Worm (Caenorhabditis elegans) whole organism, mixed stage, embryonic: ENCODE data around the gene T07F12.4.

Experiments
- M03D4.4 ChIP-seq: sonication (generic microtip); optimal IDR thresholded peaks from 2 replicates; lab custom pipeline; 2017; ENCODE audit warnings: mild to moderate bottlenecking, missing genetic modification characterization, missing compliant biosample characterization
- bed-3 ChIP-seq: fragments of 200-800 bp; sonication (Bioruptor generic); optimal IDR thresholded peaks from 3 replicates; lab custom pipeline; 2018; ENCODE audit warnings: mild to moderate bottlenecking, missing genetic modification characterization, moderate library complexity, missing compliant biosample characterization
- blmp-1 ChIP-seq: fragments of 150-350 bp; optimal IDR thresholded peaks from 2 replicates; lab custom pipeline; 2014; ENCODE audit warnings: missing biosample characterization, missing genetic modification characterization
- ceh-39 ChIP-seq: fragments of 150-350 bp; optimal IDR thresholded peaks from 2 replicates; lab custom pipeline; 2014; ENCODE audit warnings: missing biosample characterization, missing genetic modification characterization
- ceh-43 ChIP-seq: fragments of 200-800 bp; sonication (Bioruptor generic); optimal IDR thresholded peaks from 2 replicates; lab custom pipeline; 2018; ENCODE audit warnings: mild to moderate bottlenecking, missing genetic modification characterization, moderate library complexity, missing compliant biosample characterization
- ceh-83 ChIP-seq: fragments of 200-800 bp; sonication (Bioruptor generic); optimal IDR thresholded peaks from 2 replicates; lab custom pipeline; 2018; ENCODE audit warnings: mild to moderate bottlenecking, missing genetic modification characterization, missing compliant biosample characterization
- ces-1 ChIP-seq: fragments of 150-350 bp; optimal IDR thresholded peaks from 2 replicates; lab custom pipeline; 2014; ENCODE audit warnings: missing biosample characterization, missing genetic modification reagents, missing genetic modification characterization
- cnd-1 ChIP-seq: fragments of 200-800 bp; sonication (Bioruptor generic); optimal IDR thresholded peaks from 2 replicates; lab custom pipeline; 2018; ENCODE audit warnings: mild to moderate bottlenecking, missing genetic modification characterization, missing compliant biosample characterization
- drap-1 ChIP-seq: fragments of 200-800 bp; sonication (Bioruptor generic); optimal IDR thresholded peaks from 3 replicates; lab custom pipeline; 2018; ENCODE audit warnings: mild to moderate bottlenecking, missing genetic modification characterization, missing compliant biosample characterization
- elt-1 ChIP-seq: sonication (generic microtip); optimal IDR thresholded peaks from 2 replicates; lab custom pipeline; 2017; ENCODE audit warnings: missing genetic modification characterization, mild to moderate bottlenecking, missing compliant biosample characterization, antibody characterized with exemption, moderate library complexity, borderline replicate concordance; ENCODE audit not compliant: insufficient read depth
- elt-3 ChIP-seq: fragments of 150-350 bp; optimal IDR thresholded peaks from 2 replicates; lab custom pipeline; 2014; ENCODE audit warnings: missing biosample characterization, missing genetic modification characterization
- flh-1 ChIP-seq: fragments of 200-800 bp; sonication (Bioruptor generic); optimal IDR thresholded peaks from 2 replicates; lab custom pipeline; 2018; ENCODE audit warnings: mild to moderate bottlenecking, missing genetic modification characterization, moderate library complexity, missing compliant biosample characterization
- ham-2 ChIP-seq: fragments of 200-800 bp; sonication (Bioruptor generic); optimal IDR thresholded peaks from 2 replicates; lab custom pipeline; 2018; ENCODE audit warnings: mild to moderate bottlenecking, missing genetic modification characterization, missing compliant biosample characterization
- hlh-1 ChIP-seq: fragments of 150-350 bp; optimal IDR thresholded peaks from 2 replicates; lab custom pipeline; 2014; ENCODE audit warnings: missing biosample characterization, missing genetic modification reagents, missing genetic modification characterization
- lin-13 ChIP-seq: fragments of 150-350 bp; optimal IDR thresholded peaks from 2 replicates; lab custom pipeline; 2014; ENCODE audit warnings: missing biosample characterization, missing genetic modification characterization
- lin-32 ChIP-seq: fragments of 200-800 bp; sonication (Bioruptor generic); optimal IDR thresholded peaks from 2 replicates; lab custom pipeline; 2018; ENCODE audit warnings: mild to moderate bottlenecking, missing genetic modification characterization, missing compliant biosample characterization
- lsy-2 ChIP-seq: fragments of 150-350 bp; optimal IDR thresholded peaks from 2 replicates; lab custom pipeline; 2014; ENCODE audit warnings: missing biosample characterization, missing genetic modification characterization
- mls-2 ChIP-seq: sonication (generic microtip); optimal IDR thresholded peaks from 2 replicates; lab custom pipeline; 2016; ENCODE audit warnings: mild to moderate bottlenecking, missing genetic modification characterization, moderate library complexity, missing compliant biosample characterization
- nhr-12 ChIP-seq: fragments of 150-350 bp; optimal IDR thresholded peaks from 2 replicates; lab custom pipeline; 2014; ENCODE audit warnings: missing biosample characterization, missing genetic modification characterization
- nhr-2 ChIP-seq: fragments of 150-350 bp; optimal IDR thresholded peaks from 2 replicates; lab custom pipeline; 2014; ENCODE audit warnings: missing biosample characterization, missing genetic modification characterization
- nhr-237 ChIP-seq: fragments of 150-350 bp; optimal IDR thresholded peaks from 2 replicates; lab custom pipeline; 2014; ENCODE audit warnings: missing biosample characterization, missing genetic modification characterization
- nhr-28 ChIP-seq: fragments of 150-350 bp; optimal IDR thresholded peaks from 2 replicates; lab custom pipeline; 2014; ENCODE audit warnings: missing biosample characterization, missing genetic modification characterization
- nhr-76 ChIP-seq: sonication (generic microtip); optimal IDR thresholded peaks from 2 replicates; lab custom pipeline; 2017; ENCODE audit warnings: missing biosample characterization, missing genetic modification characterization
- pha-4 ChIP-seq: fragments of 150-350 bp; optimal IDR thresholded peaks from 2 replicates; lab custom pipeline; 2018; ENCODE audit warnings: missing biosample characterization, missing genetic modification reagents, missing genetic modification characterization
- sem-2 ChIP-seq: fragments of 200-800 bp; sonication (Bioruptor generic); optimal IDR thresholded peaks from 2 replicates; lab custom pipeline; 2018; ENCODE audit warnings: mild to moderate bottlenecking, missing genetic modification characterization, missing compliant biosample characterization
- snpc-4 ChIP-seq: fragments of 150-350 bp; optimal IDR thresholded peaks from 2 replicates; lab custom pipeline; 2014; ENCODE audit warnings: missing biosample characterization, missing genetic modification characterization
- sptf-1 ChIP-seq: sonication (generic microtip); optimal IDR thresholded peaks from 2 replicates; lab custom pipeline; 2017; ENCODE audit warnings: mild to moderate bottlenecking, missing genetic modification characterization, moderate library complexity, missing compliant biosample characterization
- tbx-8 ChIP-seq: fragments of 200-800 bp; sonication (Bioruptor generic); optimal IDR thresholded peaks from 2 replicates; lab custom pipeline; 2018; ENCODE audit warnings: mild to moderate bottlenecking, missing genetic modification characterization, moderate library complexity, missing compliant biosample characterization
- unc-120 ChIP-seq: sonication (generic microtip); optimal IDR thresholded peaks from 2 replicates; lab custom pipeline; 2017; ENCODE audit warnings: missing genetic modification characterization, missing compliant biosample characterization; ENCODE audit not compliant: poor library complexity, severe bottlenecking
- unc-39 ChIP-seq: fragments of 150-350 bp; optimal IDR thresholded peaks from 2 replicates; lab custom pipeline; 2014; ENCODE audit warnings: missing biosample characterization, missing genetic modification characterization
- unc-62 ChIP-seq: fragments of 150-350 bp; optimal IDR thresholded peaks from 2 replicates; lab custom pipeline; 2014; ENCODE audit warnings: missing biosample characterization, missing genetic modification reagents, missing genetic modification characterization
- zip-8 ChIP-seq: fragments of 150-350 bp; optimal IDR thresholded peaks from 2 replicates; lab custom pipeline; 2014; ENCODE audit warnings: missing biosample characterization, missing genetic modification characterization
- ztf-11 ChIP-seq: fragments of 150-350 bp; optimal IDR thresholded peaks from 2 replicates; lab custom pipeline; 2014; ENCODE audit warnings: missing biosample characterization, missing genetic modification characterization

Gene T07F12.4

ce11 chrX:4900685-4901084 is at the start of gene T07F12.4:
TSS of gene T07F12.4 (minus strand) at chrX:4900814.
- no peak for TF ChIP-seq lsy-2 (tag; lab: Kevin White, UChicago)
- TF ChIP-seq hlh-1 (tag; lab: Kevin White, UChicago): no peak
- TF ChIP-seq cnd-1 (tag; lab: Kevin White, UChicago): no peak
- TF ChIP-seq nhr-2 (tag; lab: Kevin White, UChicago): no peak
- TF ChIP-seq nhr-28: no peak
- TF ChIP-seq flh-1: no peak
- no peak for TF ChIP-seq nhr-76 (tag; lab: Kevin White, UChicago)
- no peak for TF ChIP-seq snpc-4
- TF ChIP-seq lin-13: no peak
- no peak for TF ChIP-seq ceh-83
- no peak for TF ChIP-seq ces-1
- no peak for TF ChIP-seq zip-8 (tag; lab: Kevin White, UChicago)
- TF ChIP-seq nhr-237 (tag; lab: Kevin White, UChicago): no peak
- no peak for TF ChIP-seq tbx-8 (GFP tag; lab: Kevin White, UChicago)
- no peak for TF ChIP-seq nhr-12 (tag; lab: Kevin White, UChicago)
- no peak for TF ChIP-seq ceh-43 (GFP tag; lab: Kevin White, UChicago)
- no peak for TF ChIP-seq drap-1 (GFP tag; lab: Kevin White, UChicago)
- no peak for TF ChIP-seq lin-32 (GFP tag; lab: Kevin White, UChicago)
- TF ChIP-seq sem-2 (GFP tag; lab: Kevin White, UChicago): no peak
- no peak for TF ChIP-seq blmp-1 (tag; lab: Kevin White, UChicago)

- TF ChIP-seq elt-3 (tag; lab: Kevin White, UChicago): no peak
- no peak for TF ChIP-seq mls-2 (tag; lab: Kevin White, UChicago)
- TF ChIP-seq pha-4 (tag; lab: Kevin White, UChicago): no peak
- no peak for TF ChIP-seq lsy-2 (tag; lab: Kevin White, UChicago)
- no peak for TF ChIP-seq nhr-237 (tag; lab: Kevin White, UChicago)
- TF ChIP-seq sptf-1 (tag; lab: Kevin White, UChicago): no peak
- no peak for TF ChIP-seq M03D4.4 (tag; lab: Kevin White, UChicago)
- no peak for TF ChIP-seq nhr-28
- no peak for TF ChIP-seq snpc-4
- TF ChIP-seq cnd-1 (tag; lab: Kevin White, UChicago): no peak
- TF ChIP-seq lin-32 (GFP tag; lab: Kevin White, UChicago): no peak
- TF ChIP-seq tbx-8 (GFP tag; lab: Kevin White, UChicago): no peak
- TF ChIP-seq lin-13: no peak
- TF ChIP-seq ces-1: no peak
- no peak for TF ChIP-seq unc-120
- no peak for TF ChIP-seq elt-1 (tag; lab: Kevin White, UChicago)
Measured at ce11 chrX:4947749-4948148, 47.1 kb upstream of the T07F12.4 start, which contains the start of gene tyra-3. TSS of gene tyra-3 (plus strand) at chrX:4948049.

- TF ChIP-seq lsy-2 (tag; lab: Kevin White, UChicago) (no peak), cnd-1 (tag; lab: Kevin White, UChicago) (no peak), nhr-12 (tag; lab: Kevin White, UChicago) (no peak), unc-62 (GFP tag; lab: Kevin White, UChicago) (no peak), nhr-2 (tag; lab: Kevin White, UChicago) (no peak), elt-1 (tag; lab: Kevin White, UChicago) (no peak), ceh-39 (tag; lab: Kevin White, UChicago) (no peak), sptf-1 (tag; lab: Kevin White, UChicago) (no peak), bed-3 (GFP tag; lab: Kevin White, UChicago) (no peak), ceh-43 (GFP tag; lab: Kevin White, UChicago) (no peak), unc-39 (no peak), tbx-8 (GFP tag; lab: Kevin White, UChicago) (no peak), ztf-11 (tag; lab: Kevin White, UChicago) (no peak), ham-2 (no peak)
Measured at ce11 chrX:4938990-4939389, 38.4 kb upstream of the T07F12.4 start.

- peak; percentile 56 for TF ChIP-seq ces-1
- no peak for TF ChIP-seq tbx-8 (GFP tag; lab: Kevin White, UChicago)
Measured at ce11 chrX:4932964-4933363, 32.4 kb upstream of the T07F12.4 start.
